Worm (Caenorhabditis elegans) whole organism, L4/young adult: ENCODE measurements around the gene nhr-248.

Experiments
- W03F9.2 ChIP-seq: fragments of 150-350 bp; optimal IDR thresholded peaks from 2 replicates; lab custom pipeline; 2014; ENCODE audit warnings: missing biosample characterization, missing genetic modification characterization
- dao-5 ChIP-seq: sonication (generic microtip); optimal IDR thresholded peaks from 2 replicates; lab custom pipeline; 2016; ENCODE audit warnings: missing genotype, missing genetic modification characterization, moderate library complexity, missing compliant biosample characterization
- him-1 ChIP-seq: sonication (generic microtip); optimal IDR thresholded peaks from 2 replicates; lab custom pipeline; 2016; ENCODE audit warnings: missing genotype, missing genetic modification reagents, missing genetic modification characterization, missing compliant biosample characterization

nhr-248 gene

DNA sequence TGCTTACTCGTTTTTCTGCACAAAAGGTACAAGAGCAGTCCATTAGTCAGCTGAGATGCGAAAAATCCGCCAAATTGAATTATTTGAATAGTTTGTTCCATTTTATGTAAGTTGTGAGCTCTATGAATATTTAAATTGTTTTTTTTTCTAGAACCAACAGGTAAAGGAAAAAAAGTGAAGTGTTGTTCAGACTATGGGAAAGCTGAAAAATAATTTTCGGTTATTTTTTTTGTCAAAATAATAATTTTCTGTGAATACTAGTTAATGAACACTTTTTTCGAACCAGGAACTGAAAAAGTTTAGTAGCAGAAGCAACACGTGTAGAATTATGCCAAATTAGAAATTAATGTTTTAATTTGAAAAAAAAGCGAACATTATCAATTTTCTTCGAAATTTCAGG is 28.5 kb downstream of the nhr-248 start, which contains the start of gene str-125:
str-125 (minus strand) TSS at position 101 of the 400 bp plus-strand sequence.
- no peak for TF ChIP-seq W03F9.2 (tag; lab: Kevin White, UChicago)
- no peak for TF ChIP-seq dao-5 (tag; lab: Kevin White, UChicago)
- no peak for TF ChIP-seq him-1

DNA sequence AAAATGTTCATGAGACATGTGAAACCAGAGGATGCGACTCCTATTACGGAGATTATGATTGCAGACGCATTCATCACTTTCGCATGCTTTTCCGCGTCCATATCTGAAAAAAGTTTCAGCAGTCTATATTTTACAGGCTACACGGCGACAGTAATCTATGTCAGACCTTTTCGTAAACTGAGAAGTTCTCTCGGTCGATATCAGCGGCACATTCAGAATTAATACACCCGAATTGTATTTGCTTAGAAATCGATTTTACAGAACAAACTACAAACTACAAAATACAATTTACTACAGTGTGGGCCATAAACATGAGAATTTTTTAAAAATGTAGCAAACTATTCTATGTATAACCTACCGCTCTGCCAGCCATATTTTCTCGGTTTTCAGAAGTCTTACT is 32.8 kb downstream of the nhr-248 start, which contains the start of gene srbc-14:
srbc-14 (minus strand) TSS at position 101 of the 400 bp plus-strand sequence.
- TF ChIP-seq dao-5 (tag; lab: Kevin White, UChicago) (no peak), him-1 (no peak), W03F9.2 (tag; lab: Kevin White, UChicago) (no peak)

ce11 chrV:17068839-17069238 is 35.6 kb downstream of the nhr-248 start, which contains the start of gene T05E12.8:
Gene T05E12.8, plus strand, starts transcription at chrV:17069139.
- TF ChIP-seq dao-5 (tag; lab: Kevin White, UChicago) (no peak), W03F9.2 (tag; lab: Kevin White, UChicago) (no peak), him-1 (no peak)

ce11 chrV:17066634-17067033 is 37.8 kb downstream of the nhr-248 start:
- TF ChIP-seq him-1 (no peak), W03F9.2 (tag; lab: Kevin White, UChicago) (no peak), dao-5 (tag; lab: Kevin White, UChicago) (no peak)

DNA sequence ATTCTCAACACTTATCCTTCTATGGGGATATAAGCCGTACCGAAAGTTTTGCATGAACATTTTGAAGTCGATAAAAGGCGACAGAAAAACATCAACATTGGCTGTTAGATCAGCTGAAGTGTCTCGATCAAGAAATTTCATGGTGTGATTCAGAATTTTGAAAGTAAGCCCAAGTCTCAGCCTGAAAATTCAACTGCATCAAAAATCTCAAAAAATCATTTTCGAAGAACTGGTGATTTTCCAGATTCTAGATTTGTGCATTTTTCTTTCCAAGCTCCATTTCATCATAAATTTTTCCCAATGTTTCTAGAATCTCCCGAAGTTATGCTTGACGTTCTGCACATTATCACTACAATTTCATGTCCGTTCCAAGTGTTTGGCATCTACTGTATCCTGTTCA is 39.8 kb downstream of the nhr-248 start, which contains the start of gene srh-255:
srh-255 (plus strand) TSS at position 301 of the 400 bp plus-strand sequence.
- no peak for TF ChIP-seq him-1
- TF ChIP-seq W03F9.2 (tag; lab: Kevin White, UChicago): no peak
- TF ChIP-seq dao-5 (tag; lab: Kevin White, UChicago): no peak

DNA sequence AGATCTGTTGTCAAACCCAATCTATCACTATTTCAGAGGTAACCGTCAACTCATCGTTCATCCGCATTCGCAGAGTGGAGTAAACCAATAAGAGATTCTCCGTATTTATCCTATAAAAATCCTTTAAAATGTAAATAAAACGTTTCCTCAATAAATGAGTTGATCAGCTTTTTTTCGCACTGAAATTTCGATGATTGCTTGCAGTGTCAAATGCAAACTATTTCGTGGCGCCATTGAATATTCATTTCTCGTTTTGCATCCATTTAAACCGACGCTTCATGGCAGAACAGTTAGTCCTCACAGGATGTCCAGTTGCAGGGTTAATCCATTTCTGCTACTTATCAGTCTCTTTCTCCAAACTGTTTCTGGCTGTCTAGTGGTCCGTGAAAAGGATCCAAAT is 42.8 kb downstream of the nhr-248 start, which contains the start of gene F28B1.9:
F28B1.9 (plus strand) TSS at position 301 of the 400 bp plus-strand sequence.
- no peak for TF ChIP-seq dao-5 (tag; lab: Kevin White, UChicago)
- TF ChIP-seq him-1: no peak
- no peak for TF ChIP-seq W03F9.2 (tag; lab: Kevin White, UChicago)

- no peak for TF ChIP-seq W03F9.2 (tag; lab: Kevin White, UChicago)
- TF ChIP-seq dao-5 (tag; lab: Kevin White, UChicago): no peak
- TF ChIP-seq him-1: no peak
Measured at ce11 chrV:17059987-17060386, 44.4 kb downstream of the nhr-248 start, which contains the start of gene sri-66. Gene sri-66, plus strand, starts transcription at chrV:17060287.
